Worm (Caenorhabditis elegans) whole organism, L1 larva: ENCODE measurements around the gene set-17.

Source experiments
- aly-2 ChIP-seq: fragments of 150-350 bp; optimal IDR thresholded peaks from 2 replicates; lab custom pipeline; 2014; ENCODE audit warnings: missing biosample characterization, missing genetic modification characterization
- lin-15B ChIP-seq: fragments of 150-350 bp; sonication (generic microtip); optimal IDR thresholded peaks from 3 replicates; lab custom pipeline; 2014; ENCODE audit warnings: missing biosample characterization, missing genetic modification characterization
- pqm-1 ChIP-seq: sonication (generic microtip); optimal IDR thresholded peaks from 3 replicates; lab custom pipeline; 2017; ENCODE audit warnings: missing biosample characterization, missing genetic modification characterization

DNA sequence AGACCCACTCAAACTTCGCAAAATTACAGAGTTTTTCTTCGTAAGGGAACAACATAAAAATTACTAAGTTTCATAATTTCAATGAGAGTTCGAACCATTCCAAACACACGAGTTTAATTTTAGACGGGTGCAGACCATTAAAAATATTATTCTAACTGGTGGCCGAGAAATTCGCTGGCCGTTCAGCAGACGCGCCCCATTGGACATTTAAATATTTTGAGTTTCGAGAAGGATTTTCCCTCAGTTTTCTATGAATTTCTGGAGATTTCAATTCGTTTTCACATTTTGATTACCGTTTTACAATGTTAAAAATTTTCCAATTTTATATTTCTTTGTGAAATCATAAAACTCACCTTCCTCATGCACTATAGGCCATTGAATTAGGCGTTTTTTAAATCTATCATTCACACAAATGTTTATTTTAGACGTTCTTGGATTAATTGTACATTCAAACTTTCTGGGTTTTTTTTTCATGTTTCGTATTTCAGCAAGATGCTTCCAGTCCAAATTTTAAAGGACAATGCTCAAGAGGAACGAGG is 13.0 kb downstream of the set-17 start, which contains the start of gene cct-2:
- TF ChIP-seq aly-2 (tag; lab: Kevin White, UChicago) (no peak), pqm-1 (tag; lab: Kevin White, UChicago) (no peak), lin-15B (tag; lab: Kevin White, UChicago) (peak; percentile 50)
